Fruit fly (Drosophila melanogaster) whole organism, embryonic: ENCODE results near the gene ver.

Experiments
- Asciz ChIP-seq: fragments of 200-800 bp; sonication (Bioruptor generic); optimal IDR thresholded peaks from 2 replicates; lab custom pipeline; 2017; ENCODE audit warnings: missing biosample characterization, mild to moderate bottlenecking, missing genetic modification characterization, missing genetic modification reagents
- B-H2 ChIP-seq: fragments of 200-800 bp; sonication (Bioruptor generic); optimal IDR thresholded peaks from 2 replicates; lab custom pipeline; 2018; ENCODE audit warnings: missing biosample characterization, mild to moderate bottlenecking, missing genetic modification characterization
- CG10654 ChIP-seq: fragments of 200-800 bp; sonication (Bioruptor generic); optimal IDR thresholded peaks from 2 replicates; lab custom pipeline; 2016; ENCODE audit warnings: missing biosample characterization, missing genetic modification characterization
- CG11085 ChIP-seq: fragments of 200-800 bp; sonication (Bioruptor generic); IDR thresholded peaks from 2 replicates; pipeline ENCODE4 v1.3.6; 2022; ENCODE audit warnings: missing biosample characterization, missing genetic modification characterization
- CG11504 ChIP-seq: fragments of 200-800 bp; sonication (Bioruptor generic); optimal IDR thresholded peaks from 3 replicates; lab custom pipeline; 2019; ENCODE audit warnings: missing biosample characterization, mild to moderate bottlenecking, missing genetic modification characterization, moderate library complexity
- CG12769 ChIP-seq: fragments of 200-800 bp; sonication (Bioruptor generic); optimal IDR thresholded peaks from 2 replicates; lab custom pipeline; 2019; ENCODE audit warnings: missing biosample characterization, mild to moderate bottlenecking, missing genetic modification characterization, moderate library complexity
- CG13424 ChIP-seq: fragments of 200-800 bp; sonication (Bioruptor generic); optimal IDR thresholded peaks from 2 replicates; lab custom pipeline; 2019; ENCODE audit warnings: missing biosample characterization, mild to moderate bottlenecking, missing genetic modification characterization, moderate library complexity
- CG17361 ChIP-seq: fragments of 200-800 bp; sonication (Bioruptor generic); IDR thresholded peaks from 3 replicates; pipeline ENCODE4 v1.3.6; 2022; ENCODE audit warnings: missing biosample characterization, missing genetic modification characterization
- CG17912 ChIP-seq: fragments of 200-800 bp; sonication (Bioruptor generic); optimal IDR thresholded peaks from 2 replicates; lab custom pipeline; 2018; ENCODE audit warnings: missing biosample characterization, mild to moderate bottlenecking, missing genetic modification characterization
- CG2116 ChIP-seq: fragments of 200-800 bp; sonication (Bioruptor generic); optimal IDR thresholded peaks from 3 replicates; lab custom pipeline; 2018; ENCODE audit warnings: missing biosample characterization, mild to moderate bottlenecking, missing genetic modification characterization
- CG4820 ChIP-seq: fragments of 200-800 bp; sonication (Bioruptor generic); optimal IDR thresholded peaks from 3 replicates; lab custom pipeline; 2016; ENCODE audit warnings: missing biosample characterization, missing genetic modification characterization
- CG6813 ChIP-seq: fragments of 200-800 bp; sonication (Bioruptor generic); optimal IDR thresholded peaks from 2 replicates; lab custom pipeline; 2017; ENCODE audit warnings: missing biosample characterization, missing genetic modification characterization, mild to moderate bottlenecking, moderate library complexity, missing genetic modification reagents
- CG7357 ChIP-seq: fragments of 200-800 bp; sonication (Bioruptor generic); IDR thresholded peaks from 3 replicates; pipeline ENCODE4 v1.3.6; 2022; ENCODE audit warnings: missing biosample characterization, missing genetic modification characterization
- D19A ChIP-seq: fragments of 200-800 bp; optimal IDR thresholded peaks from 3 replicates; lab custom pipeline; 2019; ENCODE audit warnings: missing biosample characterization, mild to moderate bottlenecking, missing genetic modification characterization, moderate library complexity
- D19B ChIP-seq: fragments of 200-800 bp; sonication (Bioruptor generic); optimal IDR thresholded peaks from 2 replicates; lab custom pipeline; 2017; ENCODE audit warnings: missing biosample characterization, mild to moderate bottlenecking, missing genetic modification characterization
- Drgx ChIP-seq: fragments of 200-800 bp; sonication (Bioruptor generic); IDR thresholded peaks from 2 replicates; pipeline ENCODE4 v1.3.6; 2022; ENCODE audit warnings: missing biosample characterization, missing genetic modification characterization
- H15 ChIP-seq: fragments of 200-800 bp; sonication (Bioruptor generic); IDR thresholded peaks from 3 replicates; pipeline ENCODE4 v1.3.6; 2022; ENCODE audit warnings: missing biosample characterization, missing genetic modification characterization
- HmgZ ChIP-seq: fragments of 200-800 bp; sonication (Bioruptor generic); optimal IDR thresholded peaks from 2 replicates; lab custom pipeline; 2018; ENCODE audit warnings: missing biosample characterization, mild to moderate bottlenecking, missing genetic modification characterization
- Lhr ChIP-seq: fragments of 200-800 bp; sonication (Bioruptor generic); optimal IDR thresholded peaks from 3 replicates; lab custom pipeline; 2017; ENCODE audit warnings: mild to moderate bottlenecking, missing biosample characterization, missing genetic modification reagents, missing genetic modification characterization
- Mad ChIP-seq: fragments of 200-800 bp; sonication (Bioruptor generic); optimal IDR thresholded peaks from 2 replicates; lab custom pipeline; 2016; ENCODE audit warnings: missing biosample characterization, missing genetic modification characterization
- Mrtf ChIP-seq: fragments of 200-800 bp; sonication (Bioruptor generic); IDR thresholded peaks from 3 replicates; pipeline ENCODE4 v1.3.6; 2022; ENCODE audit warnings: missing biosample characterization, missing genetic modification characterization
- NK7.1 ChIP-seq: fragments of 200-800 bp; sonication (Bioruptor generic); optimal IDR thresholded peaks from 3 replicates; lab custom pipeline; 2016; ENCODE audit warnings: missing biosample characterization, missing genetic modification characterization
- PHDP ChIP-seq: fragments of 200-800 bp; sonication (Bioruptor generic); optimal IDR thresholded peaks from 3 replicates; lab custom pipeline; 2018; ENCODE audit warnings: missing biosample characterization, mild to moderate bottlenecking, missing genetic modification characterization, moderate library complexity
- Sin3A ChIP-seq: fragments of >200 bp; optimal IDR thresholded peaks from 2 replicates; lab custom pipeline; 2018
- Sox100B ChIP-seq: fragments of 200-800 bp; sonication (Bioruptor generic); optimal IDR thresholded peaks from 3 replicates; lab custom pipeline; 2018; ENCODE audit warnings: missing biosample characterization, mild to moderate bottlenecking, missing genetic modification characterization
- Sry-δ ChIP-seq: fragments of 200-800 bp; sonication (Bioruptor generic); optimal IDR thresholded peaks from 2 replicates; lab custom pipeline; 2016; ENCODE audit warnings: missing biosample characterization, missing genetic modification characterization
- Tbp ChIP-seq: fragments of >200 bp; optimal IDR thresholded peaks from 2 replicates; lab custom pipeline; 2018; ENCODE audit warnings: missing biosample characterization, missing genetic modification characterization
- bigmax ChIP-seq: fragments of 200-800 bp; sonication (Bioruptor generic); optimal IDR thresholded peaks from 2 replicates; lab custom pipeline; 2018; ENCODE audit warnings: missing biosample characterization, mild to moderate bottlenecking, missing genetic modification characterization
- cas ChIP-seq: fragments of 200-800 bp; sonication (Bioruptor generic); IDR thresholded peaks from 2 replicates; pipeline ENCODE4 v1.3.6; 2022; ENCODE audit warnings: missing biosample characterization, missing genetic modification characterization
- caup ChIP-seq: fragments of 200-800 bp; sonication (Bioruptor generic); optimal IDR thresholded peaks from 3 replicates; lab custom pipeline; 2017; ENCODE audit warnings: missing biosample characterization, mild to moderate bottlenecking, missing genetic modification characterization, moderate library complexity; ENCODE audit not compliant: severe bottlenecking
- chif ChIP-seq, 2 experiments: fragments of 200-800 bp; sonication (Bioruptor generic); optimal IDR thresholded peaks; 3 replicates each; lab custom pipeline; 2016; ENCODE audit warnings: missing biosample characterization in 2 of 2, missing genetic modification characterization in 2 of 2
- da ChIP-seq: fragments of 200-800 bp; sonication (Bioruptor generic); optimal IDR thresholded peaks from 2 replicates; lab custom pipeline; 2016; ENCODE audit warnings: missing biosample characterization, missing genetic modification characterization
- dpn ChIP-seq, 2 experiments: fragments of 200-800 bp; sonication (Bioruptor generic); optimal IDR thresholded peaks; 3 replicates each; lab custom pipeline; 2016; ENCODE audit warnings: missing biosample characterization in 2 of 2, missing genetic modification characterization in 2 of 2
- fd64A ChIP-seq: fragments of 200-800 bp; sonication (Bioruptor generic); optimal IDR thresholded peaks from 3 replicates; lab custom pipeline; 2018; ENCODE audit warnings: missing biosample characterization, mild to moderate bottlenecking, missing genetic modification characterization
- ken ChIP-seq: fragments of 200-800 bp; sonication (Bioruptor generic); IDR thresholded peaks from 3 replicates; pipeline ENCODE4 v1.3.6; 2022; ENCODE audit warnings: missing biosample characterization, missing genetic modification characterization
- kni ChIP-seq: fragments of 200-800 bp; sonication (Bioruptor generic); optimal IDR thresholded peaks from 3 replicates; lab custom pipeline; 2017; ENCODE audit warnings: mild to moderate bottlenecking, missing biosample characterization, missing genetic modification reagents, missing genetic modification characterization
- onecut ChIP-seq: fragments of 200-800 bp; sonication (Bioruptor generic); IDR thresholded peaks from 2 replicates; pipeline ENCODE4 v1.3.6; 2022; ENCODE audit warnings: missing biosample characterization, missing genetic modification characterization
- org-1 ChIP-seq: fragments of 200-800 bp; sonication (Bioruptor generic); optimal IDR thresholded peaks from 2 replicates; lab custom pipeline; 2017; ENCODE audit warnings: missing biosample characterization, missing genetic modification characterization
- ro ChIP-seq: fragments of 200-800 bp; sonication (Bioruptor generic); IDR thresholded peaks from 2 replicates; pipeline ENCODE4 v1.3.6; 2022; ENCODE audit warnings: missing biosample characterization, missing genetic modification characterization
- row ChIP-seq: fragments of 200-800 bp; sonication (Bioruptor generic); IDR thresholded peaks from 3 replicates; pipeline ENCODE4 v1.3.6; 2022; ENCODE audit warnings: missing biosample characterization, missing genetic modification characterization
- ssp ChIP-seq: fragments of 200-800 bp; sonication (Bioruptor generic); IDR thresholded peaks from 2 replicates; pipeline ENCODE4 v1.3.6; 2022; ENCODE audit warnings: missing biosample characterization, missing genetic modification characterization
- tio ChIP-seq: fragments of 200-800 bp; sonication (Bioruptor generic); optimal IDR thresholded peaks from 2 replicates; lab custom pipeline; 2017; ENCODE audit warnings: missing biosample characterization, missing genetic modification characterization, inconsistent platforms
- twi ChIP-seq: fragments of 200-800 bp; optimal IDR thresholded peaks from 2 replicates; lab custom pipeline; 2019; ENCODE audit warnings: missing biosample characterization, mild to moderate bottlenecking, missing genetic modification characterization, moderate library complexity
- zen2 ChIP-seq: fragments of 200-800 bp; sonication (Bioruptor generic); IDR thresholded peaks from 3 replicates; pipeline ENCODE4 v1.3.6; 2022; ENCODE audit warnings: missing biosample characterization, missing genetic modification characterization; ENCODE audit not compliant: partially characterized antibody

The ver gene

DNA sequence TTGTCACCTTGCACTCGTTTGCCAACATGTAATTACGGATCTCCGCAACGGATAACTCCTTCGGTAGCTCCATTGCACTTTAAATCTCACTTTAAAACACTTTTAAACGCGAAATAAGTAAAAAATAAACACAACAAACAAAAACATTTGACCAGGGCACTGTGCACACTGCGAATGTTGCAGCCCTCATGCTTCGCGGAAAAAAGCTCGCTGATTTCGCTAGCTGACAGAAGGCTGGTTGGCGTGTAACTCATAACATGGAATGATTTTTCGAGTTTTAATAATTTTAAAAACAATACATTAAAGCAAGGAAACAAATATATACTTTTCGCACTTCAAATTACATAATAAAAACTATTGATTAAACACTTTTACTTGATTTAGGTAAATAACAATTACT is 48.6 kb downstream of the ver start, which contains the start of gene sowah (continued):
- TF ChIP-seq row (GFP tag; lab: Robert Waterston, UW): peak; percentile 82
- peak; percentile 45 for TF ChIP-seq twi (tag; lab: Kevin White, UChicago)
- TF ChIP-seq Sox100B (GFP tag; lab: Kevin White, UChicago): peak; percentile 23
- TF ChIP-seq CG17361 (GFP tag; lab: Robert Waterston, UW): peak; percentile 69
- no peak for TF ChIP-seq fd64A (GFP tag; lab: Kevin White, UChicago)
- TF ChIP-seq Tbp: no peak
- peak; percentile 73 for TF ChIP-seq CG11504 (tag; lab: Kevin White, UChicago)
- TF ChIP-seq Lhr: peak; percentile 59
- peak; percentile 40 for TF ChIP-seq CG4820 (GFP tag; lab: Kevin White, UChicago)
- TF ChIP-seq NK7.1 (GFP tag; lab: Kevin White, UChicago): peak; percentile 19
- TF ChIP-seq PHDP (tag; lab: Kevin White, UChicago): peak; percentile 13
- TF ChIP-seq B-H2: peak; percentile 24
- TF ChIP-seq kni (GFP tag; lab: Kevin White, UChicago): no peak
- peak; percentile 61 for TF ChIP-seq Sin3A (lab: Kevin White, UChicago)
- peak; percentile 35 for TF ChIP-seq CG12769 (tag; lab: Kevin White, UChicago)
- no peak for TF ChIP-seq org-1 (GFP tag; lab: Kevin White, UChicago)
- peak; percentile 37 to 79 for TF ChIP-seq chif (GFP tag; optimal IDR thresholded peaks at IDR 0.05; lab: Kevin White, UChicago)
- TF ChIP-seq caup (GFP tag; lab: Kevin White, UChicago): peak; percentile 39
- peak; percentile 26 for TF ChIP-seq CG2116 (GFP tag; lab: Kevin White, UChicago)
- no peak for TF ChIP-seq onecut (GFP tag; lab: Robert Waterston, UW)
- peak; percentile 40 for TF ChIP-seq Mad (GFP tag; lab: Kevin White, UChicago)
- no peak for TF ChIP-seq Mrtf
- TF ChIP-seq ssp: 0 out of 2 replicates have a peak, but pooled peaks have one; percentile 6
- peak; percentile 33 for TF ChIP-seq D19A
- TF ChIP-seq CG13424: peak; percentile 34
- TF ChIP-seq tio (GFP tag; lab: Kevin White, UChicago): no peak
- TF ChIP-seq Sry-δ (GFP tag; lab: Kevin White, UChicago): peak; percentile 52
- no peak for TF ChIP-seq Drgx (GFP tag; lab: Robert Waterston, UW)
- TF ChIP-seq CG6813 (GFP tag; lab: Kevin White, UChicago): no peak
- TF ChIP-seq CG17912: peak; percentile 41
- TF ChIP-seq zen2 (GFP tag; lab: Robert Waterston, UW): no peak
- TF ChIP-seq HmgZ (tag; lab: Kevin White, UChicago): peak; percentile 76
- peak; percentile 5 for TF ChIP-seq D19B (GFP tag; lab: Kevin White, UChicago)
- no peak for TF ChIP-seq CG7357 (GFP tag; lab: Robert Waterston, UW)
- TF ChIP-seq Asciz (GFP tag; lab: Kevin White, UChicago): no peak
- TF ChIP-seq CG11085 (GFP tag; lab: Robert Waterston, UW): 0 out of 2 replicates have a peak, but pooled peaks have one; percentile 13
- TF ChIP-seq da: peak; percentile 20
- TF ChIP-seq ken (GFP tag; lab: Robert Waterston, UW): peak; percentile 68; the same call in 2 of the 3 replicates
- TF ChIP-seq CG10654: peak; percentile 46
- no peak for TF ChIP-seq ro (GFP tag; lab: Robert Waterston, UW)
- TF ChIP-seq cas: no peak; the same call in 1 of the 2 replicates
- TF ChIP-seq dpn (GFP tag; optimal IDR thresholded peaks at IDR 0.05; lab: Kevin White, UChicago): peak; percentile 44 to 53
- no peak for TF ChIP-seq H15 (GFP tag; lab: Robert Waterston, UW)
- TF ChIP-seq bigmax (GFP tag; lab: Kevin White, UChicago): no peak
